Fruit fly (Drosophila melanogaster) whole organism, prepupa: Measurements from ENCODE around the gene DIP-alpha.

ENCODE experiments used
- Blimp-1 ChIP-seq: fragments of 200-800 bp; sonication (Bioruptor generic); optimal IDR thresholded peaks from 3 replicates; lab custom pipeline; 2017; ENCODE audit warnings: missing biosample characterization, missing genetic modification characterization, mild to moderate bottlenecking, moderate library complexity, missing genetic modification reagents
- CG10631 ChIP-seq: fragments of 200-800 bp; sonication (Bioruptor generic); optimal IDR thresholded peaks from 2 replicates; lab custom pipeline; 2016; ENCODE audit warnings: missing biosample characterization, missing genetic modification characterization
- CG10669 ChIP-seq: fragments of 200-800 bp; sonication (Bioruptor generic); optimal IDR thresholded peaks from 3 replicates; lab custom pipeline; 2018; ENCODE audit warnings: missing biosample characterization, mild to moderate bottlenecking, missing genetic modification characterization, moderate library complexity
- CG11762 ChIP-seq: fragments of 200-800 bp; sonication (Bioruptor generic); optimal IDR thresholded peaks from 3 replicates; lab custom pipeline; 2016; ENCODE audit warnings: missing biosample characterization, missing genetic modification characterization; ENCODE audit not compliant: insufficient read depth
- CG11902 ChIP-seq: fragments of 200-800 bp; sonication (Bioruptor generic); optimal IDR thresholded peaks from 3 replicates; lab custom pipeline; 2016; ENCODE audit warnings: missing biosample characterization, missing genetic modification characterization
- CG15336 ChIP-seq: fragments of 200-800 bp; sonication (Bioruptor generic); IDR thresholded peaks from 2 replicates; pipeline ENCODE4 v1.3.6; 2022; ENCODE audit warnings: missing biosample characterization, missing genetic modification characterization
- CG1621 ChIP-seq: fragments of 200-800 bp; sonication (Bioruptor generic); optimal IDR thresholded peaks from 3 replicates; lab custom pipeline; 2018; ENCODE audit warnings: missing biosample characterization, mild to moderate bottlenecking, missing genetic modification characterization
- CG16779 ChIP-seq: fragments of 200-800 bp; sonication (Bioruptor generic); optimal IDR thresholded peaks from 3 replicates; lab custom pipeline; 2017; ENCODE audit warnings: missing biosample characterization, mild to moderate bottlenecking, missing genetic modification characterization
- CG31627 ChIP-seq: fragments of 200-800 bp; sonication (Bioruptor generic); optimal IDR thresholded peaks from 3 replicates; lab custom pipeline; 2016; ENCODE audit warnings: missing biosample characterization, missing genetic modification characterization
- CG32006 ChIP-seq: fragments of 200-800 bp; sonication (Bioruptor generic); optimal IDR thresholded peaks from 3 replicates; lab custom pipeline; 2017; ENCODE audit warnings: missing biosample characterization, mild to moderate bottlenecking, missing genetic modification characterization
- CG34406 ChIP-seq: fragments of 200-800 bp; sonication (Bioruptor generic); optimal IDR thresholded peaks from 3 replicates; lab custom pipeline; 2016; ENCODE audit warnings: missing biosample characterization, missing genetic modification characterization
- CG3919 ChIP-seq: fragments of 200-800 bp; sonication (Bioruptor generic); optimal IDR thresholded peaks from 3 replicates; lab custom pipeline; 2016; ENCODE audit warnings: missing biosample characterization, missing genetic modification characterization
- CG4318 ChIP-seq: fragments of 200-800 bp; sonication (Bioruptor generic); optimal IDR thresholded peaks from 3 replicates; lab custom pipeline; 2017; ENCODE audit warnings: missing biosample characterization, mild to moderate bottlenecking, missing genetic modification characterization
- CG6163 ChIP-seq: fragments of 200-800 bp; sonication (Bioruptor generic); IDR thresholded peaks from 3 replicates; pipeline ENCODE4 v1.3.6; 2022; ENCODE audit warnings: missing biosample characterization, missing genetic modification characterization
- CG6276 ChIP-seq: fragments of 200-800 bp; sonication (Bioruptor generic); optimal IDR thresholded peaks from 2 replicates; lab custom pipeline; 2017; ENCODE audit warnings: missing biosample characterization, mild to moderate bottlenecking, missing genetic modification characterization
- CG6808 ChIP-seq: fragments of 200-800 bp; sonication (Bioruptor generic); optimal IDR thresholded peaks from 3 replicates; lab custom pipeline; 2017; ENCODE audit warnings: missing biosample characterization, missing genetic modification characterization, mild to moderate bottlenecking, moderate library complexity, missing genetic modification reagents
- CG6854 ChIP-seq: fragments of 200-800 bp; sonication (Bioruptor generic); optimal IDR thresholded peaks from 2 replicates; lab custom pipeline; 2017; ENCODE audit warnings: missing biosample characterization, mild to moderate bottlenecking, missing genetic modification characterization
- CG8119 ChIP-seq: fragments of 200-800 bp; sonication (Bioruptor generic); IDR thresholded peaks from 3 replicates; pipeline ENCODE4 v1.3.6; 2022; ENCODE audit warnings: missing biosample characterization, missing genetic modification characterization
- CG8319 ChIP-seq: fragments of 200-800 bp; sonication (Bioruptor generic); optimal IDR thresholded peaks from 3 replicates; lab custom pipeline; 2016; ENCODE audit warnings: missing biosample characterization, missing genetic modification characterization
- CG8632 ChIP-seq: fragments of 200-800 bp; sonication (Bioruptor generic); optimal IDR thresholded peaks from 3 replicates; lab custom pipeline; 2016; ENCODE audit warnings: missing biosample characterization, missing genetic modification characterization
- CG9139 ChIP-seq: fragments of 200-800 bp; sonication (Bioruptor generic); optimal IDR thresholded peaks from 3 replicates; lab custom pipeline; 2017; ENCODE audit warnings: missing biosample characterization, mild to moderate bottlenecking, missing genetic modification characterization
- Eip75B ChIP-seq: fragments of 200-800 bp; sonication (Bioruptor generic); optimal IDR thresholded peaks from 3 replicates; lab custom pipeline; 2016; ENCODE audit warnings: missing biosample characterization, missing genetic modification characterization
- Eip78C ChIP-seq: fragments of 200-800 bp; sonication (Bioruptor generic); peaks from one replicate; lab custom pipeline; 2016; ENCODE audit warnings: missing biosample characterization, missing genetic modification characterization
- Eip93F ChIP-seq: fragments of 200-800 bp; sonication (Bioruptor generic); optimal IDR thresholded peaks from 2 replicates; lab custom pipeline; 2016; ENCODE audit warnings: missing biosample characterization, mild to moderate bottlenecking, missing genetic modification characterization
- Ets21C ChIP-seq: fragments of 200-800 bp; sonication (Bioruptor generic); optimal IDR thresholded peaks from 3 replicates; lab custom pipeline; 2016; ENCODE audit warnings: missing biosample characterization, missing genetic modification characterization
- Ets96B ChIP-seq: fragments of 200-800 bp; optimal IDR thresholded peaks from 2 replicates; lab custom pipeline; 2019; ENCODE audit warnings: missing biosample characterization, mild to moderate bottlenecking, missing genetic modification characterization, moderate library complexity
- Gug ChIP-seq: fragments of 200-800 bp; sonication (Bioruptor generic); IDR thresholded peaks from 2 replicates; pipeline ENCODE4 v1.3.6; 2022; ENCODE audit warnings: missing biosample characterization, missing genetic modification characterization
- Hr38 ChIP-seq: sonication (Bioruptor generic); optimal IDR thresholded peaks from 2 replicates; lab custom pipeline; 2016; ENCODE audit warnings: missing biosample characterization, missing genetic modification characterization
- Hr39 ChIP-seq: fragments of 200-800 bp; sonication (Bioruptor generic); optimal IDR thresholded peaks from 2 replicates; lab custom pipeline; 2016; ENCODE audit warnings: missing biosample characterization, missing genetic modification characterization
- Hr4 ChIP-seq: fragments of 200-800 bp; sonication (Bioruptor generic); optimal IDR thresholded peaks from 3 replicates; lab custom pipeline; 2016; ENCODE audit warnings: missing biosample characterization, missing genetic modification characterization
- Lpt ChIP-seq: fragments of 200-800 bp; sonication (Bioruptor generic); optimal IDR thresholded peaks from 3 replicates; lab custom pipeline; 2016; ENCODE audit warnings: missing biosample characterization, missing genetic modification characterization
- Met ChIP-seq: fragments of 200-800 bp; sonication (Bioruptor generic); optimal IDR thresholded peaks from 3 replicates; lab custom pipeline; 2016; ENCODE audit warnings: missing biosample characterization, missing genetic modification characterization
- OdsH ChIP-seq: fragments of 200-800 bp; sonication (Bioruptor generic); optimal IDR thresholded peaks from 3 replicates; lab custom pipeline; 2016; ENCODE audit warnings: missing biosample characterization, missing genetic modification characterization
- Smox ChIP-seq: fragments of 200-800 bp; sonication (Bioruptor generic); optimal IDR thresholded peaks from 3 replicates; lab custom pipeline; 2016; ENCODE audit warnings: missing biosample characterization, missing genetic modification characterization
- Sox102F ChIP-seq: fragments of 200-800 bp; sonication (Bioruptor generic); optimal IDR thresholded peaks from 2 replicates; lab custom pipeline; 2016; ENCODE audit warnings: missing biosample characterization, mild to moderate bottlenecking, missing genetic modification characterization
- achi ChIP-seq: fragments of 200-800 bp; sonication (Bioruptor generic); optimal IDR thresholded peaks from 3 replicates; lab custom pipeline; 2016; ENCODE audit warnings: missing biosample characterization, missing genetic modification characterization
- acj6 ChIP-seq: fragments of 200-800 bp; sonication (Bioruptor generic); optimal IDR thresholded peaks from 3 replicates; lab custom pipeline; 2016; ENCODE audit warnings: missing biosample characterization, missing genetic modification characterization
- cyc ChIP-seq: fragments of 200-800 bp; sonication (Bioruptor generic); optimal IDR thresholded peaks from 3 replicates; lab custom pipeline; 2016; ENCODE audit warnings: missing biosample characterization, missing genetic modification characterization
- eg ChIP-seq: fragments of 200-800 bp; sonication (Bioruptor generic); IDR thresholded peaks from 3 replicates; pipeline ENCODE4 v1.3.6; 2022; ENCODE audit warnings: missing biosample characterization, missing genetic modification characterization
- esn ChIP-seq: fragments of 200-800 bp; sonication (Bioruptor generic); optimal IDR thresholded peaks from 2 replicates; lab custom pipeline; 2016; ENCODE audit warnings: missing biosample characterization, mild to moderate bottlenecking, missing genetic modification characterization, moderate library complexity
- fd85E ChIP-seq: fragments of 200-800 bp; sonication (Bioruptor generic); optimal IDR thresholded peaks from 3 replicates; lab custom pipeline; 2016; ENCODE audit warnings: missing biosample characterization, missing genetic modification characterization
- fkh ChIP-seq: fragments of 200-800 bp; sonication (Bioruptor generic); optimal IDR thresholded peaks from 3 replicates; lab custom pipeline; 2017; ENCODE audit warnings: missing biosample characterization, mild to moderate bottlenecking, missing genetic modification characterization, moderate library complexity
- lz ChIP-seq: fragments of 200-800 bp; sonication (Bioruptor generic); optimal IDR thresholded peaks from 3 replicates; lab custom pipeline; 2016; ENCODE audit warnings: missing biosample characterization, missing genetic modification characterization
- net ChIP-seq: fragments of 200-800 bp; sonication (Bioruptor generic); optimal IDR thresholded peaks from 3 replicates; lab custom pipeline; 2016; ENCODE audit warnings: missing biosample characterization, missing genetic modification characterization
- pdm3 ChIP-seq: fragments of 200-800 bp; sonication (Bioruptor generic); optimal IDR thresholded peaks from 3 replicates; lab custom pipeline; 2016; ENCODE audit warnings: missing biosample characterization, missing genetic modification characterization
- salr ChIP-seq, 2 experiments: fragments of 200-800 bp; sonication (Bioruptor generic); optimal IDR thresholded peaks; 3 replicates each; lab custom pipeline; 2016 to 2018; ENCODE audit warnings: missing biosample characterization in 2 of 2, missing genetic modification characterization in 2 of 2, mild to moderate bottlenecking in 1 of 2
- spab ChIP-seq: fragments of 200-800 bp; sonication (Bioruptor generic); optimal IDR thresholded peaks from 2 replicates; lab custom pipeline; 2017; ENCODE audit warnings: missing biosample characterization, mild to moderate bottlenecking, missing genetic modification characterization, missing genetic modification reagents
- ss ChIP-seq, 2 experiments: fragments of 200-800 bp; sonication (Bioruptor generic); optimal IDR thresholded peaks; 2 replicates in 1 of 2; 3 replicates in 1 of 2; lab custom pipeline; 2017 to 2018; ENCODE audit warnings: mild to moderate bottlenecking in 2 of 2, missing biosample characterization in 2 of 2, missing genetic modification characterization in 2 of 2, moderate library complexity in 1 of 2
- svp ChIP-seq: fragments of 200-800 bp; sonication (Bioruptor generic); peaks from one replicate; lab custom pipeline; 2016; ENCODE audit warnings: missing biosample characterization, missing genetic modification characterization
- topi ChIP-seq: fragments of 200-800 bp; sonication (Bioruptor generic); optimal IDR thresholded peaks from 3 replicates; lab custom pipeline; 2016; ENCODE audit warnings: missing biosample characterization, missing genetic modification characterization
- vri ChIP-seq: fragments of 200-800 bp; sonication (Bioruptor generic); optimal IDR thresholded peaks from 3 replicates; lab custom pipeline; 2016; ENCODE audit warnings: missing biosample characterization, mild to moderate bottlenecking, missing genetic modification characterization

Gene DIP-alpha

DNA sequence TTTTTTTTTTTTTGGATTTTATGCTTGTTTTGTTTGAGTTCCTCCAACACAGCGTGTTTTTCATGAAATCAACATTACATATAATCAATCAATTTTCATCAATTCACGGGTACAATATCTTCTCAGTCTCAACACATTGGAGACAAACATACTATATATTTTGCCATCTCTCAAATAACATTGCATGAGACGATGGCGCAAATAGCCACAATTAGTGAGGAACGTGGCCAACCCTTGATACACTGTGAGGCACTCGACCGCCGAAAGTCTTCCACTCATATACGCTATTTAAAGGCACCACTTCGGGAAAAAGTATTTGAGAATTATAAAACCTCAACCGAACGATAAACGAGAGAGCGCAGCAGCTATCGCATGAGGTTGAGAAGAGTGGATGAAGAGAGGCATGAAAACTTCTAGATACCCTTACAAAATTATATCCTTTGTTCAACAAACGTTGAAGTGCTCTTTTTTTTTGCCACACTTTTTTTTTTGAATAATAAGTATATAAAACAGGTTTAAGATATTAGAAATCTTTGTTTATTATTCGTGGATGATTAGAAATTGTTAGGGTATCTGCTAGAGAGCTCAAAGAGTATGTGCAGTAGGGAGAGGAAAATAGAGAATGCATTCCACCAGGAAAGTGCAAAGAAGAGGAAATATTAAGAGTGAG lies 25.5 kb downstream of the DIP-alpha start:
- TF ChIP-seq CG6276 (GFP tag; lab: Kevin White, UChicago) (peak; percentile 95), CG8632 (GFP tag; lab: Kevin White, UChicago) (peak; percentile 90), CG10669 (peak; percentile 87), Eip78C (peak; percentile 98), CG34406 (GFP tag; lab: Kevin White, UChicago) (peak; percentile 92), Sox102F (GFP tag; lab: Kevin White, UChicago) (peak; percentile 90), Gug (GFP tag; lab: Robert Waterston, UW) (peak; percentile 94), eg (GFP tag; lab: Robert Waterston, UW) (peak; percentile 96), pdm3 (peak; percentile 95), CG1621 (tag; lab: Kevin White, UChicago) (peak; percentile 83), Ets21C (GFP tag; lab: Kevin White, UChicago) (peak; percentile 72), CG8119 (GFP tag; lab: Robert Waterston, UW) (peak; percentile 98), net (GFP tag; lab: Kevin White, UChicago) (peak; percentile 91), CG6854 (GFP tag; lab: Kevin White, UChicago) (peak; percentile 66), CG11902 (GFP tag; lab: Kevin White, UChicago) (peak; percentile 72), topi (peak; percentile 93), cyc (GFP tag; lab: Kevin White, UChicago) (peak; percentile 86), CG10631 (GFP tag; lab: Kevin White, UChicago) (peak; percentile 94), Smox (peak; percentile 90), OdsH (GFP tag; lab: Kevin White, UChicago) (peak; percentile 94), esn (peak; percentile 92), acj6 (peak; percentile 93), achi (GFP tag; lab: Kevin White, UChicago) (peak; percentile 93), Lpt (GFP tag; lab: Kevin White, UChicago) (peak; percentile 95), fkh (GFP tag; lab: Kevin White, UChicago) (no peak), spab (GFP tag; lab: Kevin White, UChicago) (peak; percentile 79), CG6808 (peak; percentile 81), vri (GFP tag; lab: Kevin White, UChicago) (peak; percentile 80), Hr39 (GFP tag; lab: Kevin White, UChicago) (peak; percentile 85), Hr4 (GFP tag; lab: Kevin White, UChicago) (peak; percentile 93), CG31627 (GFP tag; lab: Kevin White, UChicago) (peak; percentile 83), CG6163 (GFP tag; lab: Robert Waterston, UW) (peak; percentile 97), CG4318 (GFP tag; lab: Kevin White, UChicago) (peak; percentile 90), CG32006 (GFP tag; lab: Kevin White, UChicago) (peak; percentile 97), fd85E (GFP tag; lab: Kevin White, UChicago) (peak; percentile 42), Hr38 (no peak), Blimp-1 (GFP tag; lab: Kevin White, UChicago) (peak; percentile 62), ss (GFP tag; optimal IDR thresholded peaks at IDR 0.05; lab: Kevin White, UChicago) (peak; percentile 85 to 88), Eip75B (GFP tag; lab: Kevin White, UChicago) (peak; percentile 86), Eip93F (GFP tag; lab: Kevin White, UChicago) (peak; percentile 74), lz (GFP tag; lab: Kevin White, UChicago) (peak; percentile 92), salr (GFP tag; optimal IDR thresholded peaks at IDR 0.05; lab: Kevin White, UChicago) (peak; percentile 70 to 91), svp (peak; percentile 95), CG15336 (GFP tag; lab: Robert Waterston, UW) (peak; percentile 98), CG3919 (GFP tag; lab: Kevin White, UChicago) (peak; percentile 93), CG16779 (peak; percentile 87), Met (GFP tag; lab: Kevin White, UChicago) (peak; percentile 76), CG8319 (peak; percentile 67), CG9139 (peak; percentile 70), CG11762 (peak; percentile 87), Ets96B (tag; lab: Kevin White, UChicago) (peak; percentile 87)
